Fruit fly (Drosophila melanogaster) whole organism, embryonic: ENCODE measurements around the gene CG5815.
A peak's percentile ranks its signal among the peaks of the same experiment; 100 is the strongest.

Source experiments
- Atf3 ChIP-seq: fragments of 200-800 bp; sonication (Bioruptor generic); optimal IDR thresholded peaks from 3 replicates; lab custom pipeline; 2016; ENCODE audit warnings: missing biosample characterization, missing genetic modification characterization
- B-H2 ChIP-seq: fragments of 200-800 bp; sonication (Bioruptor generic); optimal IDR thresholded peaks from 2 replicates; lab custom pipeline; 2018; ENCODE audit warnings: missing biosample characterization, mild to moderate bottlenecking, missing genetic modification characterization
- BtbVII ChIP-seq: fragments of 200-800 bp; sonication (Bioruptor generic); optimal IDR thresholded peaks from 3 replicates; lab custom pipeline; 2017; ENCODE audit warnings: missing biosample characterization, mild to moderate bottlenecking, missing genetic modification characterization
- CG10431 ChIP-seq: fragments of 200-800 bp; sonication (Bioruptor generic); optimal IDR thresholded peaks from 3 replicates; lab custom pipeline; 2018; ENCODE audit warnings: missing biosample characterization, mild to moderate bottlenecking, missing genetic modification characterization
- CG10654 ChIP-seq: fragments of 200-800 bp; sonication (Bioruptor generic); optimal IDR thresholded peaks from 2 replicates; lab custom pipeline; 2016; ENCODE audit warnings: missing biosample characterization, missing genetic modification characterization
- CG10959 ChIP-seq: fragments of 200-800 bp; sonication (Bioruptor generic); IDR thresholded peaks from 2 replicates; pipeline ENCODE4 v1.3.6; 2022; ENCODE audit warnings: missing biosample characterization, missing genetic modification characterization
- CG11085 ChIP-seq: fragments of 200-800 bp; sonication (Bioruptor generic); IDR thresholded peaks from 2 replicates; pipeline ENCODE4 v1.3.6; 2022; ENCODE audit warnings: missing biosample characterization, missing genetic modification characterization
- CG12236 ChIP-seq: fragments of 200-800 bp; sonication (Bioruptor generic); optimal IDR thresholded peaks from 2 replicates; lab custom pipeline; 2016; ENCODE audit warnings: missing biosample characterization, missing genetic modification characterization
- CG12659 ChIP-seq: fragments of 200-800 bp; sonication (Bioruptor generic); optimal IDR thresholded peaks from 3 replicates; lab custom pipeline; 2017; ENCODE audit warnings: mild to moderate bottlenecking, missing biosample characterization, missing genetic modification reagents, missing genetic modification characterization
- CG12744 ChIP-seq: fragments of 200-800 bp; sonication (Bioruptor generic); optimal IDR thresholded peaks from 2 replicates; lab custom pipeline; 2016; ENCODE audit warnings: missing biosample characterization, missing genetic modification characterization
- CG13123 ChIP-seq: fragments of 200-800 bp; sonication (Bioruptor generic); optimal IDR thresholded peaks from 2 replicates; lab custom pipeline; 2016; ENCODE audit warnings: missing biosample characterization, missing genetic modification characterization
- CG13287 ChIP-seq: fragments of 200-800 bp; sonication (Bioruptor generic); IDR thresholded peaks from 2 replicates; pipeline ENCODE4 v1.3.6; 2022; ENCODE audit warnings: missing biosample characterization, missing genetic modification characterization; ENCODE audit not compliant: partially characterized antibody
- CG14014 ChIP-seq: fragments of 200-800 bp; sonication (Bioruptor generic); IDR thresholded peaks from 2 replicates; pipeline ENCODE4 v1.3.6; 2022; ENCODE audit warnings: missing biosample characterization, missing genetic modification characterization
- CG14860 ChIP-seq: fragments of 200-800 bp; sonication (Bioruptor generic); IDR thresholded peaks from 3 replicates; pipeline ENCODE4 v1.3.6; 2022; ENCODE audit warnings: missing biosample characterization, missing genetic modification characterization; ENCODE audit not compliant: partially characterized antibody
- CG1603 ChIP-seq: fragments of 200-800 bp; sonication (Bioruptor generic); optimal IDR thresholded peaks from 2 replicates; lab custom pipeline; 2019; ENCODE audit warnings: missing biosample characterization, mild to moderate bottlenecking, missing genetic modification characterization, moderate library complexity
- CG16779 ChIP-seq: fragments of 200-800 bp; sonication (Bioruptor generic); IDR thresholded peaks from 2 replicates; pipeline ENCODE4 v1.3.6; 2022; ENCODE audit warnings: missing biosample characterization, missing genetic modification characterization
- CG17385 ChIP-seq: fragments of 200-800 bp; sonication (Bioruptor generic); optimal IDR thresholded peaks from 3 replicates; lab custom pipeline; 2018; ENCODE audit warnings: missing biosample characterization, mild to moderate bottlenecking, missing genetic modification characterization
- CG17912 ChIP-seq: fragments of 200-800 bp; sonication (Bioruptor generic); optimal IDR thresholded peaks from 2 replicates; lab custom pipeline; 2018; ENCODE audit warnings: missing biosample characterization, mild to moderate bottlenecking, missing genetic modification characterization
- CG2120 ChIP-seq: fragments of 200-800 bp; sonication (Bioruptor generic); optimal IDR thresholded peaks from 3 replicates; lab custom pipeline; 2016; ENCODE audit warnings: missing biosample characterization, missing genetic modification characterization
- CG3407 ChIP-seq: fragments of 200-800 bp; sonication (Bioruptor generic); optimal IDR thresholded peaks from 2 replicates; lab custom pipeline; 2018; ENCODE audit warnings: missing biosample characterization, mild to moderate bottlenecking, missing genetic modification characterization
- CG6689 ChIP-seq: fragments of 200-800 bp; sonication (Bioruptor generic); IDR thresholded peaks from 2 replicates; pipeline ENCODE4 v1.3.6; 2022; ENCODE audit warnings: missing biosample characterization, missing genetic modification characterization
- CG7271 ChIP-seq: fragments of 200-800 bp; sonication (Bioruptor generic); optimal IDR thresholded peaks from 2 replicates; lab custom pipeline; 2018; ENCODE audit warnings: missing biosample characterization, mild to moderate bottlenecking, missing genetic modification characterization, moderate library complexity
- CG8281 ChIP-seq: fragments of 200-800 bp; sonication (Bioruptor generic); optimal IDR thresholded peaks from 2 replicates; lab custom pipeline; 2018; ENCODE audit warnings: missing biosample characterization, mild to moderate bottlenecking, missing genetic modification characterization, moderate library complexity
- Dll ChIP-seq: fragments of 200-800 bp; sonication (Bioruptor generic); IDR thresholded peaks from 4 replicates; pipeline ENCODE4 v1.3.6; 2022; ENCODE audit warnings: missing biosample characterization, missing genetic modification characterization; ENCODE audit not compliant: partially characterized antibody
- Fer2 ChIP-seq: fragments of 200-800 bp; sonication (Bioruptor generic); optimal IDR thresholded peaks from 2 replicates; lab custom pipeline; 2018; ENCODE audit warnings: missing biosample characterization, mild to moderate bottlenecking, missing genetic modification characterization, moderate library complexity
- H2.0 ChIP-seq: fragments of 200-800 bp; sonication (Bioruptor generic); IDR thresholded peaks from 2 replicates; pipeline ENCODE4 v1.3.6; 2022; ENCODE audit warnings: missing biosample characterization, missing genetic modification characterization
- HLH3B ChIP-seq: fragments of 200-800 bp; sonication (Bioruptor generic); IDR thresholded peaks from 2 replicates; pipeline ENCODE4 v1.3.6; 2022; ENCODE audit warnings: missing biosample characterization, missing genetic modification characterization
- Hr78 ChIP-seq, 2 experiments: fragments of 200-800 bp in 1 of 2; fragments of >200 bp in 1 of 2; sonication (Bioruptor generic) in 1 of 2; optimal IDR thresholded peaks; 2 replicates each; lab custom pipeline; 2017 to 2019; ENCODE audit warnings: missing biosample characterization in 2 of 2, missing genetic modification characterization in 2 of 2, mild to moderate bottlenecking in 1 of 2, moderate library complexity in 1 of 2
- Hsf ChIP-seq: fragments of 200-800 bp; sonication (Bioruptor generic); optimal IDR thresholded peaks from 3 replicates; lab custom pipeline; 2016; ENCODE audit warnings: missing biosample characterization, missing genetic modification characterization
- Lpt ChIP-seq: fragments of >200 bp; optimal IDR thresholded peaks from 2 replicates; lab custom pipeline; 2018; ENCODE audit warnings: missing biosample characterization, missing genetic modification characterization
- Taf1 ChIP-seq: fragments of 200-800 bp; sonication (Bioruptor generic); IDR thresholded peaks from 2 replicates; pipeline ENCODE4 v1.3.6; 2022; ENCODE audit warnings: missing biosample characterization, missing genetic modification characterization
- ash1 ChIP-seq: fragments of 200-800 bp; sonication (Bioruptor generic); optimal IDR thresholded peaks from 2 replicates; lab custom pipeline; 2018; ENCODE audit warnings: missing biosample characterization, mild to moderate bottlenecking, missing genetic modification characterization
- bcd ChIP-seq: fragments of 200-800 bp; sonication (Bioruptor generic); optimal IDR thresholded peaks from 2 replicates; lab custom pipeline; 2017; ENCODE audit warnings: missing biosample characterization, mild to moderate bottlenecking, missing genetic modification characterization
- btn ChIP-seq: fragments of 200-800 bp; sonication (Bioruptor generic); optimal IDR thresholded peaks from 2 replicates; lab custom pipeline; 2016; ENCODE audit warnings: missing biosample characterization, missing genetic modification characterization
- chm ChIP-seq: fragments of 200-800 bp; sonication (Bioruptor generic); IDR thresholded peaks from 2 replicates; pipeline ENCODE4 v1.3.6; 2022; ENCODE audit warnings: missing biosample characterization, missing genetic modification characterization
- fd102C ChIP-seq: fragments of 200-800 bp; sonication (Bioruptor generic); optimal IDR thresholded peaks from 2 replicates; lab custom pipeline; 2018; ENCODE audit warnings: missing biosample characterization, mild to moderate bottlenecking, missing genetic modification characterization, moderate library complexity
- jigr1 ChIP-seq: fragments of 200-800 bp; sonication (Bioruptor generic); IDR thresholded peaks from 3 replicates; pipeline ENCODE4 v1.3.6; 2022; ENCODE audit warnings: missing biosample characterization, missing genetic modification characterization
- ken ChIP-seq: fragments of 200-800 bp; sonication (Bioruptor generic); IDR thresholded peaks from 3 replicates; pipeline ENCODE4 v1.3.6; 2022; ENCODE audit warnings: missing biosample characterization, missing genetic modification characterization
- lola ChIP-seq, 3 experiments: fragments of >200 bp in 2 of 3; fragments of 200-800 bp in 1 of 3; sonication (Bioruptor generic) in 1 of 3; optimal IDR thresholded peaks; 2 replicates each; lab custom pipeline; 2017 to 2019; ENCODE audit warnings: missing biosample characterization in 3 of 3, missing genetic modification characterization in 3 of 3, mild to moderate bottlenecking in 1 of 3, moderate library complexity in 1 of 3
- nerfin-1 ChIP-seq: fragments of 200-800 bp; sonication (Bioruptor generic); optimal IDR thresholded peaks from 3 replicates; lab custom pipeline; 2019; ENCODE audit warnings: missing biosample characterization, mild to moderate bottlenecking, missing genetic modification characterization, moderate library complexity
- p53 ChIP-seq: fragments of 200-800 bp; sonication (Bioruptor generic); optimal IDR thresholded peaks from 2 replicates; lab custom pipeline; 2016; ENCODE audit warnings: missing biosample characterization, missing genetic modification characterization
- phol ChIP-seq: fragments of 200-800 bp; sonication (Bioruptor generic); optimal IDR thresholded peaks from 3 replicates; lab custom pipeline; 2018; ENCODE audit warnings: missing biosample characterization, mild to moderate bottlenecking, missing genetic modification characterization, moderate library complexity
- salm ChIP-seq: fragments of 200-800 bp; sonication (Bioruptor generic); optimal IDR thresholded peaks from 2 replicates; lab custom pipeline; 2018; ENCODE audit warnings: missing biosample characterization, mild to moderate bottlenecking, missing genetic modification characterization
- sd ChIP-seq: fragments of 200-800 bp; sonication (Bioruptor generic); optimal IDR thresholded peaks from 3 replicates; lab custom pipeline; 2018; ENCODE audit warnings: missing biosample characterization, mild to moderate bottlenecking, missing genetic modification characterization, moderate library complexity
- slou ChIP-seq: fragments of 200-800 bp; sonication (Bioruptor generic); optimal IDR thresholded peaks from 3 replicates; lab custom pipeline; 2016; ENCODE audit warnings: missing biosample characterization, missing genetic modification characterization
- ssp ChIP-seq: fragments of 200-800 bp; sonication (Bioruptor generic); IDR thresholded peaks from 2 replicates; pipeline ENCODE4 v1.3.6; 2022; ENCODE audit warnings: missing biosample characterization, missing genetic modification characterization
- vfl ChIP-seq: fragments of 200-800 bp; sonication (Bioruptor generic); optimal IDR thresholded peaks from 2 replicates; lab custom pipeline; 2016; ENCODE audit warnings: missing biosample characterization, missing genetic modification characterization
- zen2 ChIP-seq: fragments of 200-800 bp; sonication (Bioruptor generic); IDR thresholded peaks from 3 replicates; pipeline ENCODE4 v1.3.6; 2022; ENCODE audit warnings: missing biosample characterization, missing genetic modification characterization; ENCODE audit not compliant: partially characterized antibody

Gene CG5815

DNA sequence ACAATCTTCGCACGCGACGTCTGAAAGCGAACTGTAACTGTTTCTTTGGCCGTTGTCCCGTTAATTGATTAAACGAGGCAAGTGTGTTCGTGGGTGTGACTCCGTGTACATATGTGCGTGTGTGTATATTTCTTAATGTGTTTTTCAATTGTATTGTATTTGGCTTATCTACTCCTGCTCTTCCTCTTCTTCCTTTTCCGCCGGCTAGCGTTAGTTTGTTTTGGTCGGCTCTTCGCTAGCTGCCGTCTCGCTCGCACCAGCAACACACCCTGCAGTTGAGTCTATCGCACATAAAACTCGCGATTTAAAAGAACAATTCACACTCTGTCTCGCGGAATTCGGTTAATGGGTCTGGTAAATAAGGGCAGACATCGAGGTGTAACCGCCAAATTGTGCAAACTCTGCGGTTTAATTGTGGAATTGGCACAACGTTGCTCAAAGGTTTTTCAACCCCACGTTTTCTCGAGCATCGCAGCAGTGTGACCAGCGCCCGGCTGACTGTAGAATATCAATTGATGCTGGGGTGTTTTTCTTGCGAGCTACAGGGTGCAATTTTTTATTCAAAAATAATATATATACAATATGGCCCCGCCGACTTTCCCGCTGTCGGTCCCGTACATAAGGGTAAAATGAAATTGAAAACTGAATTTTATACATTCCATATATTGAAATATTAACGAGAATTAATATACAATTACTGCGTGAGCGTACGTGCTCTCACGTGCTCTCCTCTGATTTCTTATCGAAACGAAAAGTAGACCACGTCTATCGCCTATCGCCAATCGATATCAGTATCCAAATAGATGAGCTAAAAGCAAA, at the start of gene CG5815, which contains the start of gene gb (continued):
- TF ChIP-seq CG13287 (GFP tag; lab: Robert Waterston, UW) (peak; percentile 99), nerfin-1 (tag; lab: Kevin White, UChicago) (peak; percentile 79), CG12236 (GFP tag; lab: Kevin White, UChicago) (peak; percentile 16), p53 (GFP tag; lab: Kevin White, UChicago) (no peak), CG10431 (peak; percentile 57), BtbVII (GFP tag; lab: Kevin White, UChicago) (peak; percentile 83), CG12744 (GFP tag; lab: Kevin White, UChicago) (peak; percentile 75), CG10654 (peak; percentile 86), jigr1 (GFP tag; lab: Robert Waterston, UW) (peak; percentile 68; the same call in 1 of the 3 replicates), Dll (GFP tag; lab: Robert Waterston, UW) (peak; percentile 98), Hsf (GFP tag; lab: Kevin White, UChicago) (peak; percentile 91), Atf3 (peak; percentile 67), HLH3B (GFP tag; lab: Robert Waterston, UW) (peak; percentile 86), chm (peak; percentile 86), ssp (peak; percentile 83), CG14014 (GFP tag; lab: Robert Waterston, UW) (peak; percentile 93), fd102C (no peak), CG6689 (GFP tag; lab: Robert Waterston, UW) (peak; percentile 86), Lpt (GFP tag; lab: Kevin White, UChicago) (no peak), B-H2 (GFP tag; lab: Kevin White, UChicago) (peak; percentile 90), lola (GFP tag; optimal IDR thresholded peaks at IDR 0.05; lab: Kevin White, UChicago) (peak in 1 of 3 experiments; percentile 84), bcd (GFP tag; lab: Kevin White, UChicago) (peak; percentile 91), ken (peak; percentile 91), CG2120 (GFP tag; lab: Kevin White, UChicago) (peak; percentile 96), CG10959 (GFP tag; lab: Robert Waterston, UW) (peak; percentile 79), sd (tag; lab: Kevin White, UChicago) (no peak), Taf1 (GFP tag; lab: Robert Waterston, UW) (peak; percentile 82), H2.0 (GFP tag; lab: Robert Waterston, UW) (peak; percentile 89), phol (tag; lab: Kevin White, UChicago) (peak; percentile 92), vfl (peak; percentile 91), btn (GFP tag; lab: Kevin White, UChicago) (peak; percentile 26), ash1 (no peak), CG17385 (peak; percentile 91), slou (GFP tag; lab: Kevin White, UChicago) (peak; percentile 78), CG8281 (tag; lab: Kevin White, UChicago) (peak; percentile 66), CG16779 (GFP tag; lab: Robert Waterston, UW) (peak; percentile 76), CG17912 (GFP tag; lab: Kevin White, UChicago) (peak; percentile 66), Fer2 (tag; lab: Kevin White, UChicago) (peak; percentile 87), zen2 (peak; percentile 80), CG14860 (peak; percentile 97), CG1603 (tag; lab: Kevin White, UChicago) (peak; percentile 50), CG7271 (tag; lab: Kevin White, UChicago) (peak; percentile 25), salm (tag; lab: Kevin White, UChicago) (peak; percentile 63), CG3407 (peak; percentile 63), Hr78 (GFP tag; optimal IDR thresholded peaks at IDR 0.05; lab: Kevin White, UChicago) (peak in 1 of 2 experiments; percentile 54), CG13123 (GFP tag; lab: Kevin White, UChicago) (peak; percentile 83), CG11085 (GFP tag; lab: Robert Waterston, UW) (peak; percentile 90), CG12659 (GFP tag; lab: Kevin White, UChicago) (peak; percentile 96)
